Fruit fly (Drosophila melanogaster) whole organism: ENCODE data around the gene CG14893.

Source experiments
- CG8478 ChIP-seq: fragments of >200 bp; optimal IDR thresholded peaks from 2 replicates; lab custom pipeline; 2018; ENCODE audit warnings: inconsistent platforms
- Dll ChIP-seq: fragments of >200 bp; optimal IDR thresholded peaks from 2 replicates; lab custom pipeline; 2017
- EcR ChIP-seq, 2 experiments: fragments of >200 bp; optimal IDR thresholded peaks; 2 replicates each; lab custom pipeline; 2017; ENCODE audit warnings: missing biosample characterization in 2 of 2, missing genetic modification characterization in 2 of 2, missing genetic modification reagents in 2 of 2
- pan ChIP-seq: fragments of >200 bp; optimal IDR thresholded peaks from 2 replicates; lab custom pipeline; 2017
- psq ChIP-seq: fragments of >200 bp; optimal IDR thresholded peaks from 2 replicates; lab custom pipeline; 2017
- usp ChIP-seq: fragments of >200 bp; optimal IDR thresholded peaks from 2 replicates; lab custom pipeline; 2017; ENCODE audit warnings: missing biosample characterization, missing genetic modification characterization, mixed read lengths

dm6 chr3R:16630564-16630963, 10.0 kb downstream of the CG14893 start:
- TF ChIP-seq Dll (lab: Kevin White, UChicago) (no peak), EcR (GFP tag; optimal IDR thresholded peaks at IDR 0.05; lab: Kevin White, UChicago) (no peak), pan (lab: Kevin White, UChicago) (no peak), usp (no peak), psq (lab: Kevin White, UChicago) (no peak), CG8478 (lab: Kevin White, UChicago) (no peak)
